Worm (Caenorhabditis elegans) whole organism, L1 larva: ENCODE results near the gene suca-1.
A peak's percentile ranks its signal among the peaks of the same experiment; 100 is the strongest.

Experiments used
- C16A3.4 ChIP-seq: fragments of 150-350 bp; optimal IDR thresholded peaks from 2 replicates; lab custom pipeline; 2014; ENCODE audit warnings: missing biosample characterization, missing genetic modification characterization
- F16B12.6 ChIP-seq: fragments of 150-350 bp; optimal IDR thresholded peaks from 2 replicates; lab custom pipeline; 2014; ENCODE audit warnings: missing biosample characterization, missing genetic modification characterization
- Y116A8C.19 ChIP-seq: sonication (generic microtip); optimal IDR thresholded peaks from 2 replicates; lab custom pipeline; 2016; ENCODE audit warnings: missing compliant biosample characterization, missing genetic modification characterization, borderline replicate concordance
- ceh-63 ChIP-seq: fragments of 200-800 bp; sonication (Bioruptor generic); optimal IDR thresholded peaks from 2 replicates; lab custom pipeline; 2018; ENCODE audit warnings: mild to moderate bottlenecking, missing genetic modification characterization, missing compliant biosample characterization
- ceh-8 ChIP-seq: fragments of 200-800 bp; sonication (Bioruptor generic); optimal IDR thresholded peaks from 2 replicates; lab custom pipeline; 2018; ENCODE audit warnings: mild to moderate bottlenecking, missing genetic modification characterization, moderate library complexity, missing compliant biosample characterization
- ceh-88 ChIP-seq: fragments of 200-800 bp; sonication (Bioruptor generic); IDR thresholded peaks from 2 replicates; pipeline ENCODE4 v1.3.6; 2022; ENCODE audit warnings: missing genetic modification characterization, missing compliant biosample characterization
- ces-1 ChIP-seq: fragments of 150-350 bp; optimal IDR thresholded peaks from 2 replicates; lab custom pipeline; 2014; ENCODE audit warnings: missing biosample characterization, missing genetic modification reagents, missing genetic modification characterization
- dpl-1 ChIP-seq, 3 experiments: fragments of 150-350 bp in 2 of 3; sonication (generic microtip) in 1 of 3; optimal IDR thresholded peaks; 2 replicates each; lab custom pipeline; 2014 to 2017; ENCODE audit warnings: missing biosample characterization in 3 of 3, missing genetic modification characterization in 3 of 3, missing genetic modification reagents in 3 of 3
- efl-1 ChIP-seq, 4 experiments: fragments of 150-350 bp; optimal IDR thresholded peaks in 3 of 4; peaks in 1 of 4; 1 replicate in 1 of 4; 2 replicates in 3 of 4; lab custom pipeline; 2014; ENCODE audit warnings: missing biosample characterization in 2 of 4, missing genetic modification characterization in 2 of 4, missing genetic modification reagents in 2 of 4
- egl-13 ChIP-seq: sonication (generic microtip); optimal IDR thresholded peaks from 2 replicates; lab custom pipeline; 2016; ENCODE audit warnings: missing genotype, missing genetic modification reagents, missing genetic modification characterization, missing compliant biosample characterization
- elt-2 ChIP-seq: sonication (generic microtip); optimal IDR thresholded peaks from 2 replicates; lab custom pipeline; 2016; ENCODE audit warnings: missing genetic modification characterization, mild to moderate bottlenecking, inconsistent platforms, missing compliant biosample characterization, missing genetic modification reagents
- fkh-4 ChIP-seq: sonication (generic microtip); optimal IDR thresholded peaks from 2 replicates; lab custom pipeline; 2016; ENCODE audit warnings: missing compliant biosample characterization, missing genetic modification characterization, borderline replicate concordance
- fkh-8 ChIP-seq: sonication (generic microtip); optimal IDR thresholded peaks from 2 replicates; lab custom pipeline; 2016; ENCODE audit warnings: mild to moderate bottlenecking, missing genetic modification characterization, missing compliant biosample characterization
- grh-1 ChIP-seq: fragments of 200-800 bp; sonication (Bioruptor generic); IDR thresholded peaks from 2 replicates; pipeline ENCODE4 v1.3.6; 2022; ENCODE audit warnings: missing genetic modification reagents, missing genetic modification characterization, missing compliant biosample characterization
- hlh-17 ChIP-seq: fragments of 200-800 bp; sonication (Bioruptor generic); optimal IDR thresholded peaks from 2 replicates; lab custom pipeline; 2018; ENCODE audit warnings: missing genetic modification characterization, mild to moderate bottlenecking, missing compliant biosample characterization, moderate library complexity, borderline replicate concordance
- hlh-4 ChIP-seq: sonication (generic microtip); optimal IDR thresholded peaks from 2 replicates; lab custom pipeline; 2016; ENCODE audit warnings: mild to moderate bottlenecking, missing genetic modification characterization, missing compliant biosample characterization
- isw-1 ChIP-seq: fragments of 200-800 bp; sonication (Bioruptor generic); IDR thresholded peaks from 2 replicates; pipeline ENCODE4 v1.3.6; 2022; ENCODE audit warnings: missing genetic modification characterization, missing compliant biosample characterization
- lin-13 ChIP-seq: fragments of 150-350 bp; optimal IDR thresholded peaks from 2 replicates; lab custom pipeline; 2014; ENCODE audit warnings: missing biosample characterization, missing genetic modification reagents, missing genetic modification characterization
- lin-15B ChIP-seq: fragments of 150-350 bp; sonication (generic microtip); optimal IDR thresholded peaks from 3 replicates; lab custom pipeline; 2014; ENCODE audit warnings: missing biosample characterization, missing genetic modification characterization
- lir-3 ChIP-seq: sonication (generic microtip); optimal IDR thresholded peaks from 2 replicates; lab custom pipeline; 2016; ENCODE audit warnings: mild to moderate bottlenecking, missing genetic modification characterization, moderate library complexity, missing compliant biosample characterization; ENCODE audit not compliant: poor library complexity
- lsy-2 ChIP-seq, 2 experiments: fragments of 150-350 bp; optimal IDR thresholded peaks; 2 replicates each; lab custom pipeline; 2014; ENCODE audit warnings: missing biosample characterization in 2 of 2, missing genetic modification characterization in 2 of 2
- mep-1 ChIP-seq: fragments of 150-350 bp; optimal IDR thresholded peaks from 2 replicates; lab custom pipeline; 2014; ENCODE audit warnings: missing biosample characterization, missing genetic modification characterization
- nhr-12 ChIP-seq: sonication (generic microtip); optimal IDR thresholded peaks from 2 replicates; lab custom pipeline; 2017; ENCODE audit warnings: missing biosample characterization, missing genetic modification characterization
- nhr-20 ChIP-seq: sonication (generic microtip); optimal IDR thresholded peaks from 2 replicates; lab custom pipeline; 2016; ENCODE audit warnings: mild to moderate bottlenecking, missing genetic modification characterization, missing compliant biosample characterization
- nhr-71 ChIP-seq: sonication (generic microtip); optimal IDR thresholded peaks from 2 replicates; lab custom pipeline; 2016; ENCODE audit warnings: mild to moderate bottlenecking, missing genetic modification characterization, moderate library complexity, missing compliant biosample characterization
- nhr-85 ChIP-seq: sonication (generic microtip); peaks from one replicate; lab custom pipeline; 2016; ENCODE audit warnings: missing genetic modification characterization, inconsistent platforms, missing compliant biosample characterization
- nhr-90 ChIP-seq: sonication (generic microtip); optimal IDR thresholded peaks from 2 replicates; lab custom pipeline; 2016; ENCODE audit warnings: mild to moderate bottlenecking, missing genetic modification characterization, missing compliant biosample characterization; ENCODE audit not compliant: poor library complexity
- pax-3 ChIP-seq: fragments of 200-800 bp; sonication (Bioruptor generic); optimal IDR thresholded peaks from 2 replicates; lab custom pipeline; 2018; ENCODE audit warnings: mild to moderate bottlenecking, missing genetic modification characterization, moderate library complexity, missing compliant biosample characterization
- skn-1 ChIP-seq: fragments of 150-350 bp; optimal IDR thresholded peaks from 2 replicates; lab custom pipeline; 2014; ENCODE audit warnings: missing biosample characterization, missing genetic modification characterization
- snu-23 ChIP-seq: sonication (generic microtip); optimal IDR thresholded peaks from 2 replicates; lab custom pipeline; 2016; ENCODE audit warnings: missing genetic modification characterization, missing compliant biosample characterization
- unc-86 ChIP-seq: sonication (generic microtip); optimal IDR thresholded peaks from 2 replicates; lab custom pipeline; 2016; ENCODE audit warnings: missing genetic modification characterization, missing compliant biosample characterization
- xbp-1 ChIP-seq: sonication (generic microtip); optimal IDR thresholded peaks from 2 replicates; lab custom pipeline; 2016; ENCODE audit warnings: missing genetic modification characterization, missing compliant biosample characterization
- zag-1 ChIP-seq: fragments of 150-350 bp; optimal IDR thresholded peaks from 2 replicates; lab custom pipeline; 2014; ENCODE audit warnings: missing biosample characterization, missing genetic modification characterization

suca-1 gene

ce11 chrX:10880509-10880908 lies 19.4 kb downstream of the suca-1 start, which contains the start of gene T21E8.4:
Gene T21E8.4, plus strand, starts transcription at chrX:10880809.
- TF ChIP-seq nhr-12 = no peak
- TF ChIP-seq zag-1 (tag; lab: Kevin White, UChicago) = no peak
- TF ChIP-seq Y116A8C.19 (tag; lab: Kevin White, UChicago) = no peak
- TF ChIP-seq F16B12.6 = no peak
- no peak for TF ChIP-seq fkh-4
- no peak for TF ChIP-seq dpl-1 (GFP tag; optimal IDR thresholded peaks at IDR 0.05; lab: Kevin White, UChicago)
- TF ChIP-seq ceh-8 (GFP tag; lab: Kevin White, UChicago) = no peak
- no peak for TF ChIP-seq snu-23
- no peak for TF ChIP-seq unc-86 (tag; lab: Kevin White, UChicago)
- no peak for TF ChIP-seq fkh-8 (tag; lab: Kevin White, UChicago)
- TF ChIP-seq mep-1 (tag; lab: Kevin White, UChicago) = no peak
- TF ChIP-seq hlh-17 (GFP tag; lab: Kevin White, UChicago) = no peak
- no peak for TF ChIP-seq lin-15B (tag; lab: Kevin White, UChicago)
- TF ChIP-seq lin-13 (GFP tag; lab: Kevin White, UChicago) = no peak
- TF ChIP-seq nhr-71 (tag; lab: Kevin White, UChicago) = no peak

DNA sequence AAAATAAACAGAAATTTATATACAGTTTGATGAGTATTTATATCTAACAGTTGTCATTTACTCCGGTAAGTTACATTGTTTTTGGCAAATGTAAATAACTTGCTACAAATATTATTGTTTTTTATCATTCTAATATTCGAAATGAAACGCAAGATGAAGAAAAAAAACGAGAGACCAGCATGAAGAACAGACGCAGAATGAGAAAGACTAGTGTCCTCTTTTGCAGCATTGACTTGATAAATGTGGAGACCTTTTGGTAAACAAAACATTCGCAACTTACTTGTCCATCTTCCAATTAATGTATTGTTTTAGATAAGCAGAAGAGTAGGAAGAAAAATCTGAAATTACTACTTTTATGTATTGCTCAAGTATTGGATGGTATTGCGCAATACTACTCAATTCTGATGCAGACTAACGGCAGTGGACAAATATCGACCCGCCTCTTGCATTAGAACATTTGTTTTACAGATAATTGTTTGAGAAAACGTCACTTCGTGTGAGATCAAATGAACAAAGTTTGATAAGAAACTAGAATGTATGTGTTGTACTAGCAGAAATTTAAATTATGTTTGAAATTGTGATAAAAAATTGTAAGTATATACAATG lies 22.7 kb downstream of the suca-1 start, which contains the start of gene pgp-6:
Gene pgp-6, minus strand, starts transcription at position 288 of the 606 bp plus-strand sequence.
- TF ChIP-seq pax-3 (tag; lab: Kevin White, UChicago) (no peak), xbp-1 (tag; lab: Kevin White, UChicago) (no peak), nhr-85 (peak; percentile 65), C16A3.4 (tag; lab: Kevin White, UChicago) (no peak), elt-2 (tag; lab: Kevin White, UChicago) (peak; percentile 71), nhr-20 (tag; lab: Kevin White, UChicago) (peak; percentile 44), isw-1 (no peak), efl-1 (optimal IDR thresholded peaks at IDR 0.05; lab: Kevin White, UChicago) (no peak), efl-1 (GFP tag; optimal IDR thresholded peaks at IDR 0.05 in 1 of 2; lab: Kevin White, UChicago) (peak in 1 of 2 experiments; percentile 41), skn-1 (tag; lab: Kevin White, UChicago) (peak; percentile 77), lsy-2 (tag; optimal IDR thresholded peaks at IDR 0.05; lab: Kevin White, UChicago) (no peak)

ce11 chrX:10870137-10870536 lies 29.8 kb downstream of the suca-1 start, which contains the start of gene pgp-7:
Gene pgp-7, minus strand, starts transcription at chrX:10870237.
- TF ChIP-seq efl-1 (optimal IDR thresholded peaks at IDR 0.05; lab: Kevin White, UChicago) (no peak), efl-1 (GFP tag; optimal IDR thresholded peaks at IDR 0.05 in 1 of 2; lab: Kevin White, UChicago) (peak in 1 of 2 experiments; percentile 10), nhr-90 (no peak)

DNA sequence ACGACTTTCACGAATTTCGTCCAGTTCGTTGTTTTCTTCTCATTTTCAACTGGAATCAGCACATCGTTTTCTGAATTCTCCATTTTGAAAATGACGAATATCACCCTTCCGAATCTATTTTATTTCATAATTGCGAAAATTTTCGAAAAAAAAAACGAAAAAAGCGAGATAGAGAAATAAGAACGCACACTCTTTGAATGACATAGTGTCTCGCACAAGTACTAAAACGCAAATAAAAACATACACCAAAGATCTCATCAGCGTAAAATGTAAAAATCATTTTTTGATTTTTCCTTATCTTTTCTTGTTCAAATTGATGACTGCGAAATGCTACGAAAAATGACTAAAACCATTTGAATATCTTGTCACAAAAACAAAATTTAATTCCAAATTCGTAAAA lies 35.6 kb downstream of the suca-1 start, which contains the start of gene pgp-8:
Gene pgp-8, minus strand, starts transcription at position 101 of the 400 bp plus-strand sequence.
- TF ChIP-seq ces-1 (GFP tag; lab: Kevin White, UChicago) (no peak), nhr-85 (peak; percentile 30), grh-1 (GFP tag; lab: Robert Waterston, UW) (no peak)

- no peak for TF ChIP-seq ceh-88 (GFP tag; lab: Robert Waterston, UW)
- no peak for TF ChIP-seq egl-13 (tag; lab: Kevin White, UChicago)
- TF ChIP-seq nhr-71 (tag; lab: Kevin White, UChicago) = no peak
- no peak for TF ChIP-seq hlh-4 (tag; lab: Kevin White, UChicago)
- no peak for TF ChIP-seq ceh-63 (GFP tag; lab: Kevin White, UChicago)
- TF ChIP-seq lir-3 (tag; lab: Kevin White, UChicago) = no peak
Observed at ce11 chrX:10862582-10862981, 37.3 kb downstream of the suca-1 start.
